Worm (Caenorhabditis elegans): ENCODE measurements around the gene K07F5.22.

The K07F5.22 gene

DNA sequence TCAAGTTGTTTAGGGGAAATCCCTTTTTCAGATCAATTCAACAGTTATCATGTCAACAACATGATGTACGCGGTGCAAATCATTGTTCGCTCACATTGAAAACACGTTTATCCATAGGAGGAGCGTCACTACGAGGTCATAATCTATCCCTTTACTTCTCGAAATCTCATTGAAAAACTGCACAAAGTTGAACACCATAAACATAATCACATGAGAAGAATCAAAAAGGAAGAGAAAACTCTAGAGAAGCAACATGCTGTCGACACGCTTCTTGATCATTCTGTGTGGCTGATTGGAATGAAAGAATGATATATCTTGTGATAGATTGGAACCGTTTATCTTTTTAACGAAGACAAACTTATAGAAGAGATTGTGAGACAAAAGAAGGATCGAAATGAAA lies 3.0 kb downstream of the K07F5.22 start (continued):
- no peak for TF ChIP-seq unc-130 (GFP tag; optimal IDR thresholded peaks at IDR 0.05)
- TF ChIP-seq zip-11 (GFP tag; IDR thresholded peaks at IDR 0.05): no peak
- TF ChIP-seq ceh-28 (tag; optimal IDR thresholded peaks at IDR 0.05): no peak
- peak; percentile 93 for TF ChIP-seq hlh-30 (tag; optimal IDR thresholded peaks at IDR 0.05; ENCODE audit: insufficient read depth)
- no peak for TF ChIP-seq F49E8.2 (tag; optimal IDR thresholded peaks at IDR 0.05; ENCODE audit: borderline replicate concordance)
- no peak for TF ChIP-seq ces-1 (GFP tag; optimal IDR thresholded peaks at IDR 0.05)
- TF ChIP-seq Y5F2A.4 (GFP tag; optimal IDR thresholded peaks at IDR 0.05): no peak
- TF ChIP-seq F26F4.8 (GFP tag; conservative IDR thresholded peaks at IDR 0.05): no peak
- TF ChIP-seq nhr-48 (tag; optimal IDR thresholded peaks at IDR 0.05): peak; percentile 98
- no peak for TF ChIP-seq D1046.2 (GFP tag; IDR thresholded peaks at IDR 0.05)
- TF ChIP-seq dpl-1 (GFP tag; optimal IDR thresholded peaks at IDR 0.05): peak; percentile 49
- TF ChIP-seq arid-1 (GFP tag; conservative IDR thresholded peaks at IDR 0.05): no peak
- no peak for TF ChIP-seq daf-16 (GFP tag; optimal IDR thresholded peaks at IDR 0.05)
- TF ChIP-seq daf-16 (tag; optimal IDR thresholded peaks at IDR 0.05): no peak
- TF ChIP-seq nhr-102 (tag; optimal IDR thresholded peaks at IDR 0.05): peak; percentile 52
- no peak for TF ChIP-seq fos-1 (tag; optimal IDR thresholded peaks at IDR 0.05)
- no peak for TF ChIP-seq aly-2 (tag; optimal IDR thresholded peaks at IDR 0.05)
- TF ChIP-seq mxl-3 (GFP tag; optimal IDR thresholded peaks at IDR 0.05): peak; percentile 86
- no peak for TF ChIP-seq set-16 (GFP tag; IDR thresholded peaks at IDR 0.05)
- peak; percentile 58 for TF ChIP-seq nhr-11 (tag; optimal IDR thresholded peaks at IDR 0.05)
- TF ChIP-seq nhr-77 (tag; optimal IDR thresholded peaks at IDR 0.05): peak; percentile 12
- no peak for TF ChIP-seq fkh-10 (GFP tag; optimal IDR thresholded peaks at IDR 0.05)
- no peak for TF ChIP-seq madf-5 (GFP tag; IDR thresholded peaks at IDR 0.05)
- TF ChIP-seq attf-4 (tag; optimal IDR thresholded peaks at IDR 0.05): no peak
- no peak for TF ChIP-seq nhr-237 (tag; optimal IDR thresholded peaks at IDR 0.05)
- TF ChIP-seq aha-1 (tag): peak; percentile 92
- TF ChIP-seq sdz-12 (GFP tag; optimal IDR thresholded peaks at IDR 0.05): no peak
- TF ChIP-seq gei-8 (GFP tag; optimal IDR thresholded peaks at IDR 0.05): peak; percentile 75
- no peak for TF ChIP-seq lin-38 (GFP tag; IDR thresholded peaks at IDR 0.05)
- no peak for TF ChIP-seq daf-19 (GFP tag; conservative IDR thresholded peaks at IDR 0.05)
- no peak for TF ChIP-seq Y75B8A.6 (GFP tag; IDR thresholded peaks at IDR 0.05)
- no peak for TF ChIP-seq php-3 (GFP tag; IDR thresholded peaks at IDR 0.05)
- TF ChIP-seq lin-29 (GFP tag; IDR thresholded peaks at IDR 0.05): no peak
- TF ChIP-seq madf-9 (GFP tag; conservative IDR thresholded peaks at IDR 0.05): no peak
- TF ChIP-seq mdt-29 (GFP tag; IDR thresholded peaks at IDR 0.05): peak; percentile 90
- no peak for TF ChIP-seq egl-43 (GFP tag; IDR thresholded peaks at IDR 0.05)
- no peak for TF ChIP-seq lim-7 (GFP tag; IDR thresholded peaks at IDR 0.05)
- TF ChIP-seq ztf-11 (tag; optimal IDR thresholded peaks at IDR 0.05): no peak
- no peak for TF ChIP-seq ZK337.2 (GFP tag; IDR thresholded peaks at IDR 0.05)
- no peak for TF ChIP-seq F10B5.3 (tag; optimal IDR thresholded peaks at IDR 0.05)
- no peak for TF ChIP-seq hmg-1.1 (GFP tag; IDR thresholded peaks at IDR 0.05)
- TF ChIP-seq nhr-28 (tag; optimal IDR thresholded peaks at IDR 0.05): peak; percentile 92
- no peak for TF ChIP-seq pha-4 (GFP tag; IDR thresholded peaks at IDR 0.05)
- no peak for TF ChIP-seq pha-4 (tag; optimal IDR thresholded peaks at IDR 0.05)
- no peak for TF ChIP-seq lir-3 (tag; optimal IDR thresholded peaks at IDR 0.05)
- TF ChIP-seq zfp-3 (GFP tag; conservative IDR thresholded peaks at IDR 0.05): no peak
- TF ChIP-seq hlh-11 (tag; optimal IDR thresholded peaks at IDR 0.05): peak; percentile 90
- TF ChIP-seq ama-1 (optimal IDR thresholded peaks at IDR 0.05): no peak
- no peak for TF ChIP-seq skn-1 (tag; optimal IDR thresholded peaks at IDR 0.05)
- no peak for TF ChIP-seq snpc-4 (tag; optimal IDR thresholded peaks at IDR 0.05)
- no peak for TF ChIP-seq ZK546.5 (tag; optimal IDR thresholded peaks at IDR 0.05)
- TF ChIP-seq unc-39 (tag; optimal IDR thresholded peaks at IDR 0.05): no peak
- no peak for TF ChIP-seq nhr-42 (GFP tag; IDR thresholded peaks at IDR 0.05)
- peak; percentile 49 for TF ChIP-seq nhr-25 (tag; optimal IDR thresholded peaks at IDR 0.05; ENCODE audit: borderline replicate concordance, insufficient read depth)

Measured in whole organism, L4 larva.